Worm (Caenorhabditis elegans) whole organism, young adult: ENCODE results near the gene F26F4.12.

ENCODE experiments used
- F10E7.11 ChIP-seq: sonication (generic microtip); optimal IDR thresholded peaks from 2 replicates; lab custom pipeline; 2017; ENCODE audit warnings: mild to moderate bottlenecking, missing genetic modification characterization, moderate library complexity, missing compliant biosample characterization
- F22D6.2 ChIP-seq: sonication (generic microtip); optimal IDR thresholded peaks from 2 replicates; lab custom pipeline; 2016; ENCODE audit warnings: mild to moderate bottlenecking, missing genetic modification characterization, missing compliant biosample characterization
- F39B2.1 ChIP-seq: fragments of 200-800 bp; sonication (Bioruptor generic); IDR thresholded peaks from 2 replicates; pipeline ENCODE4 v1.3.6; 2022; ENCODE audit warnings: missing genetic modification reagents, missing genetic modification characterization, missing compliant biosample characterization
- F49E8.2 ChIP-seq: sonication (generic microtip); optimal IDR thresholded peaks from 3 replicates; lab custom pipeline; 2017; ENCODE audit warnings: missing genetic modification characterization, mild to moderate bottlenecking, missing compliant biosample characterization, antibody characterized with exemption, moderate library complexity; ENCODE audit not compliant: insufficient read depth
- F57A8.1 ChIP-seq: fragments of 200-800 bp; sonication (Bioruptor generic); optimal IDR thresholded peaks from 2 replicates; lab custom pipeline; 2018; ENCODE audit warnings: mild to moderate bottlenecking, missing genetic modification characterization, moderate library complexity, missing compliant biosample characterization
- T07F8.4 ChIP-seq: sonication (generic microtip); optimal IDR thresholded peaks from 2 replicates; lab custom pipeline; 2016; ENCODE audit warnings: mild to moderate bottlenecking, missing genetic modification characterization, moderate library complexity, missing compliant biosample characterization
- T26A5.8 ChIP-seq: sonication (generic microtip); optimal IDR thresholded peaks from 2 replicates; lab custom pipeline; 2016; ENCODE audit warnings: missing genetic modification characterization, missing compliant biosample characterization
- Y56A3A.18 ChIP-seq: fragments of 200-800 bp; sonication (Bioruptor generic); IDR thresholded peaks from 2 replicates; pipeline ENCODE4 v1.3.6; 2022; ENCODE audit warnings: missing genetic modification reagents, missing genetic modification characterization, missing compliant biosample characterization
- aptf-3 ChIP-seq: fragments of 200-800 bp; sonication (Bioruptor generic); IDR thresholded peaks from 2 replicates; pipeline ENCODE4 v1.3.6; 2022; ENCODE audit warnings: missing genetic modification characterization, missing compliant biosample characterization
- attf-6 ChIP-seq: fragments of 200-800 bp; sonication (Bioruptor generic); IDR thresholded peaks from 2 replicates; pipeline ENCODE4 v1.3.6; 2022; ENCODE audit warnings: missing genetic modification reagents, missing genetic modification characterization, missing compliant biosample characterization
- bed-1 ChIP-seq: fragments of 200-800 bp; sonication (Bioruptor generic); IDR thresholded peaks from 2 replicates; pipeline ENCODE4 v1.3.6; 2022; ENCODE audit warnings: missing genetic modification reagents, missing genetic modification characterization, missing compliant biosample characterization
- ceh-100 ChIP-seq: fragments of 200-800 bp; sonication (Bioruptor generic); IDR thresholded peaks from 2 replicates; pipeline ENCODE4 v1.3.6; 2022; ENCODE audit warnings: missing genetic modification reagents, missing genetic modification characterization, missing compliant biosample characterization
- ceh-27 ChIP-seq: fragments of 200-800 bp; sonication (Bioruptor generic); optimal IDR thresholded peaks from 2 replicates; lab custom pipeline; 2018; ENCODE audit warnings: mild to moderate bottlenecking, missing genetic modification characterization, moderate library complexity, missing compliant biosample characterization
- ceh-58 ChIP-seq: fragments of 200-800 bp; sonication (Bioruptor generic); IDR thresholded peaks from 2 replicates; pipeline ENCODE4 v1.3.6; 2022; ENCODE audit warnings: missing genetic modification characterization, missing compliant biosample characterization
- ceh-91 ChIP-seq: fragments of 200-800 bp; sonication (Bioruptor generic); IDR thresholded peaks from 2 replicates; pipeline ENCODE4 v1.3.6; 2022; ENCODE audit warnings: missing genetic modification reagents, missing genetic modification characterization, missing compliant biosample characterization
- egl-18 ChIP-seq: fragments of 200-800 bp; sonication (Bioruptor generic); IDR thresholded peaks from 2 replicates; pipeline ENCODE4 v1.3.6; 2022; ENCODE audit warnings: missing genetic modification reagents, missing genetic modification characterization, missing compliant biosample characterization
- egl-44 ChIP-seq: fragments of 200-800 bp; sonication (Bioruptor generic); IDR thresholded peaks from 2 replicates; pipeline ENCODE4 v1.3.6; 2022; ENCODE audit warnings: missing genetic modification reagents, missing genetic modification characterization, missing compliant biosample characterization
- ekl-4 ChIP-seq: fragments of 200-800 bp; sonication (Bioruptor generic); IDR thresholded peaks from 2 replicates; pipeline ENCODE4 v1.3.6; 2022; ENCODE audit warnings: missing genetic modification reagents, missing genetic modification characterization, missing compliant biosample characterization
- fkh-3 ChIP-seq: sonication (generic microtip); optimal IDR thresholded peaks from 2 replicates; lab custom pipeline; 2016; ENCODE audit warnings: mild to moderate bottlenecking, missing genetic modification characterization, missing compliant biosample characterization
- him-1 ChIP-seq: sonication (generic microtip); optimal IDR thresholded peaks from 2 replicates; lab custom pipeline; 2016; ENCODE audit warnings: missing genotype, missing genetic modification reagents, missing genetic modification characterization, missing compliant biosample characterization
- hmg-1.2 ChIP-seq: fragments of 200-800 bp; sonication (Bioruptor generic); IDR thresholded peaks from 2 replicates; pipeline ENCODE4 v1.3.6; 2022; ENCODE audit warnings: missing genetic modification reagents, missing genetic modification characterization, missing compliant biosample characterization
- hsf-1 ChIP-seq: fragments of 200-800 bp; sonication (Bioruptor generic); IDR thresholded peaks from 2 replicates; pipeline ENCODE4 v1.3.6; 2022; ENCODE audit warnings: missing genetic modification reagents, missing genetic modification characterization, missing compliant biosample characterization
- lag-1 ChIP-seq: fragments of 200-800 bp; sonication (Bioruptor generic); IDR thresholded peaks from 2 replicates; pipeline ENCODE4 v1.3.6; 2022; ENCODE audit warnings: missing genetic modification reagents, missing genetic modification characterization, missing compliant biosample characterization
- lin-26 ChIP-seq: fragments of 200-800 bp; sonication (Bioruptor generic); IDR thresholded peaks from 2 replicates; pipeline ENCODE4 v1.3.6; 2022; ENCODE audit warnings: missing genetic modification reagents, missing genetic modification characterization, missing compliant biosample characterization
- lin-40 ChIP-seq: sonication (generic microtip); optimal IDR thresholded peaks from 2 replicates; lab custom pipeline; 2016; ENCODE audit warnings: missing genetic modification characterization, mild to moderate bottlenecking, missing compliant biosample characterization, missing genotype, missing genetic modification reagents
- lin-54 ChIP-seq: fragments of 200-800 bp; sonication (Bioruptor generic); optimal IDR thresholded peaks from 2 replicates; lab custom pipeline; 2018; ENCODE audit warnings: mild to moderate bottlenecking, missing genetic modification characterization, missing compliant biosample characterization
- lsy-27 ChIP-seq: sonication (generic microtip); optimal IDR thresholded peaks from 2 replicates; lab custom pipeline; 2017; ENCODE audit warnings: missing genetic modification characterization, mild to moderate bottlenecking, missing compliant biosample characterization, antibody characterized with exemption, missing genotype, borderline replicate concordance; ENCODE audit not compliant: insufficient read depth
- madf-3 ChIP-seq: fragments of 200-800 bp; sonication (Bioruptor generic); IDR thresholded peaks from 2 replicates; pipeline ENCODE4 v1.3.6; 2022; ENCODE audit warnings: missing genetic modification reagents, missing genetic modification characterization, missing compliant biosample characterization
- mel-28 ChIP-seq: sonication (generic microtip); optimal IDR thresholded peaks from 2 replicates; lab custom pipeline; 2016; ENCODE audit warnings: borderline replicate concordance, mild to moderate bottlenecking, missing genetic modification characterization, missing compliant biosample characterization
- mes-4 ChIP-seq: sonication (generic microtip); optimal IDR thresholded peaks from 2 replicates; lab custom pipeline; 2016; ENCODE audit warnings: missing genotype, missing genetic modification characterization, missing compliant biosample characterization
- mxl-1 ChIP-seq: sonication (generic microtip); optimal IDR thresholded peaks from 2 replicates; lab custom pipeline; 2016; ENCODE audit warnings: missing genetic modification characterization, missing compliant biosample characterization
- nfya-2 ChIP-seq: fragments of 200-800 bp; sonication (Bioruptor generic); IDR thresholded peaks from 2 replicates; pipeline ENCODE4 v1.3.6; 2022; ENCODE audit warnings: missing genetic modification reagents, missing genetic modification characterization, missing compliant biosample characterization
- nhr-120 ChIP-seq: fragments of 200-800 bp; sonication (Bioruptor generic); IDR thresholded peaks from 2 replicates; pipeline ENCODE4 v1.3.6; 2022; ENCODE audit warnings: missing genetic modification characterization, missing compliant biosample characterization
- nhr-27 ChIP-seq: fragments of 200-800 bp; sonication (Bioruptor generic); optimal IDR thresholded peaks from 2 replicates; lab custom pipeline; 2018; ENCODE audit warnings: mild to moderate bottlenecking, missing genetic modification characterization, moderate library complexity, missing compliant biosample characterization
- nhr-80 ChIP-seq: sonication (generic microtip); optimal IDR thresholded peaks from 2 replicates; lab custom pipeline; 2016; ENCODE audit warnings: missing genetic modification characterization, missing compliant biosample characterization
- nhr-90 ChIP-seq: sonication (generic microtip); optimal IDR thresholded peaks from 2 replicates; lab custom pipeline; 2016; ENCODE audit warnings: missing genotype, mild to moderate bottlenecking, missing genetic modification characterization, missing compliant biosample characterization
- pha-4 ChIP-seq: fragments of 150-350 bp; sonication (generic microtip); optimal IDR thresholded peaks from 2 replicates; lab custom pipeline; 2014; ENCODE audit warnings: missing biosample characterization, missing genetic modification reagents, missing genetic modification characterization
- rcor-1 ChIP-seq: fragments of 200-800 bp; sonication (Bioruptor generic); IDR thresholded peaks from 2 replicates; pipeline ENCODE4 v1.3.6; 2022; ENCODE audit warnings: missing genetic modification reagents, missing genetic modification characterization, missing compliant biosample characterization
- rpc-1 ChIP-seq, 2 experiments: fragments of 150-350 bp in 1 of 2; sonication (generic microtip) in 1 of 2; optimal IDR thresholded peaks; 2 replicates each; lab custom pipeline; 2014 to 2018; ENCODE audit warnings: missing biosample characterization in 1 of 2, missing genetic modification characterization in 1 of 2, missing genetic modification reagents in 1 of 2, missing genotype in 1 of 2
- sdz-38 ChIP-seq: sonication (generic microtip); optimal IDR thresholded peaks from 2 replicates; lab custom pipeline; 2016; ENCODE audit warnings: missing genotype, missing genetic modification characterization, missing compliant biosample characterization
- snpc-1.1 ChIP-seq: sonication (generic microtip); optimal IDR thresholded peaks from 2 replicates; lab custom pipeline; 2017; ENCODE audit warnings: missing genetic modification characterization, mild to moderate bottlenecking, missing compliant biosample characterization, antibody characterized with exemption, moderate library complexity, missing genotype, missing genetic modification reagents; ENCODE audit not compliant: insufficient read depth
- snpc-3.4 ChIP-seq: sonication (generic microtip); optimal IDR thresholded peaks from 2 replicates; lab custom pipeline; 2017; ENCODE audit warnings: missing genetic modification characterization, mild to moderate bottlenecking, missing compliant biosample characterization, antibody characterized with exemption, moderate library complexity, missing genotype, missing genetic modification reagents
- tbp1 ChIP-seq: fragments of 200-800 bp; sonication (Bioruptor generic); optimal IDR thresholded peaks from 2 replicates; lab custom pipeline; 2018; ENCODE audit warnings: mild to moderate bottlenecking, missing genetic modification characterization, missing compliant biosample characterization
- tbx-9 ChIP-seq: sonication (generic microtip); optimal IDR thresholded peaks from 2 replicates; lab custom pipeline; 2016; ENCODE audit warnings: borderline replicate concordance, missing genetic modification characterization, inconsistent platforms, missing compliant biosample characterization
- tlf-1 ChIP-seq: fragments of 200-800 bp; sonication (Bioruptor generic); optimal IDR thresholded peaks from 2 replicates; lab custom pipeline; 2018; ENCODE audit warnings: mild to moderate bottlenecking, missing genetic modification characterization, missing compliant biosample characterization
- xnd-1 ChIP-seq: sonication (generic microtip); optimal IDR thresholded peaks from 2 replicates; lab custom pipeline; 2016; ENCODE audit warnings: missing genotype, missing genetic modification reagents, missing genetic modification characterization, missing compliant biosample characterization
- ztf-18 ChIP-seq: sonication (generic microtip); optimal IDR thresholded peaks from 2 replicates; lab custom pipeline; 2016; ENCODE audit warnings: missing genotype, mild to moderate bottlenecking, missing genetic modification characterization, missing compliant biosample characterization
- ztf-26 ChIP-seq: sonication (generic microtip); optimal IDR thresholded peaks from 2 replicates; lab custom pipeline; 2017; ENCODE audit warnings: missing genetic modification characterization, missing compliant biosample characterization

Gene F26F4.12

ce11 chrIII:4930154-4930679, 20.4 kb upstream of the F26F4.12 start, which contains the start of gene set-2 (continued):
- TF ChIP-seq rpc-1 (optimal IDR thresholded peaks at IDR 0.05; lab: Kevin White, UChicago) (no peak), rpc-1 (tag; optimal IDR thresholded peaks at IDR 0.05; lab: Kevin White, UChicago) (no peak), F22D6.2 (peak; percentile 43), F49E8.2 (tag; lab: Kevin White, UChicago) (no peak), pha-4 (tag; lab: Kevin White, UChicago) (no peak), madf-3 (GFP tag; lab: Robert Waterston, UW) (peak; percentile 89), sdz-38 (tag; lab: Kevin White, UChicago) (no peak), tlf-1 (GFP tag; lab: Kevin White, UChicago) (peak; percentile 77), egl-44 (peak; percentile 69; the same call in 1 of the 2 replicates), tbp1 (GFP tag; lab: Kevin White, UChicago) (peak; percentile 48), mel-28 (tag; lab: Kevin White, UChicago) (no peak), tbx-9 (tag; lab: Kevin White, UChicago) (no peak), fkh-3 (tag; lab: Kevin White, UChicago) (no peak), T26A5.8 (no peak), nhr-90 (tag; lab: Kevin White, UChicago) (no peak), bed-1 (GFP tag; lab: Robert Waterston, UW) (0 out of 2 replicates have a peak, but pooled peaks have one; percentile 79), nhr-27 (tag; lab: Kevin White, UChicago) (no peak), hmg-1.2 (peak; percentile 48), ceh-58 (GFP tag; lab: Robert Waterston, UW) (no peak), hsf-1 (GFP tag; lab: Robert Waterston, UW) (0 out of 2 replicates have a peak, but pooled peaks have one; percentile 19), ceh-100 (GFP tag; lab: Robert Waterston, UW) (peak; percentile 50), lin-40 (peak; percentile 28), xnd-1 (tag; lab: Kevin White, UChicago) (peak; percentile 58), rcor-1 (GFP tag; lab: Robert Waterston, UW) (peak; percentile 81), ztf-18 (tag; lab: Kevin White, UChicago) (peak; percentile 74), snpc-1.1 (tag; lab: Kevin White, UChicago) (peak; percentile 40), egl-18 (GFP tag; lab: Robert Waterston, UW) (no peak), ztf-26 (tag; lab: Kevin White, UChicago) (no peak), him-1 (tag; lab: Kevin White, UChicago) (peak; percentile 3), aptf-3 (GFP tag; lab: Robert Waterston, UW) (no peak), nhr-120 (GFP tag; lab: Robert Waterston, UW) (no peak), F10E7.11 (tag; lab: Kevin White, UChicago) (peak; percentile 38), ceh-27 (GFP tag; lab: Kevin White, UChicago) (peak; percentile 88), F39B2.1 (GFP tag; lab: Robert Waterston, UW) (peak; percentile 81; the same call in 1 of the 2 replicates), mes-4 (no peak), ceh-91 (peak; percentile 82), T07F8.4 (no peak), Y56A3A.18 (GFP tag; lab: Robert Waterston, UW) (no peak), nhr-80 (tag; lab: Kevin White, UChicago) (peak; percentile 30), F57A8.1 (no peak), lag-1 (GFP tag; lab: Robert Waterston, UW) (no peak), snpc-3.4 (tag; lab: Kevin White, UChicago) (peak; percentile 78), nfya-2 (GFP tag; lab: Robert Waterston, UW) (no peak), attf-6 (GFP tag; lab: Robert Waterston, UW) (peak; percentile 29; the same call in 1 of the 2 replicates), lin-54 (GFP tag; lab: Kevin White, UChicago) (peak; percentile 97), mxl-1 (tag; lab: Kevin White, UChicago) (no peak), lin-26 (0 out of 2 replicates have a peak, but pooled peaks have one; percentile 39), ekl-4 (GFP tag; lab: Robert Waterston, UW) (peak; percentile 65; the same call in 1 of the 2 replicates), lsy-27 (no peak)
